Worm (Caenorhabditis elegans): ENCODE data around the gene W07G4.8.

ce11 chrV:13061836-13062235, 12.5 kb upstream of the W07G4.8 start, which contains the start of gene F42E8.1:
- TF ChIP-seq pha-4 (tag; optimal IDR thresholded peaks at IDR 0.05) (no peak), ztf-11 (tag; optimal IDR thresholded peaks at IDR 0.05) (no peak)

All from whole organism, mixed stage, embryonic.